Fruit fly (Drosophila melanogaster) whole organism, embryonic: ENCODE measurements around the gene CG3277.

Source experiments
- Abd-B ChIP-seq: fragments of 200-800 bp; sonication (Bioruptor generic); optimal IDR thresholded peaks from 2 replicates; lab custom pipeline; 2018; ENCODE audit warnings: missing biosample characterization, mild to moderate bottlenecking, missing genetic modification characterization, moderate library complexity
- Ada2b ChIP-seq: fragments of 200-800 bp; sonication (Bioruptor generic); IDR thresholded peaks from 2 replicates; pipeline ENCODE4 v1.3.6; 2022; ENCODE audit warnings: missing biosample characterization, missing genetic modification characterization
- Asciz ChIP-seq: fragments of 200-800 bp; sonication (Bioruptor generic); optimal IDR thresholded peaks from 2 replicates; lab custom pipeline; 2017; ENCODE audit warnings: missing biosample characterization, mild to moderate bottlenecking, missing genetic modification characterization, missing genetic modification reagents
- BtbVII ChIP-seq: fragments of 200-800 bp; sonication (Bioruptor generic); optimal IDR thresholded peaks from 3 replicates; lab custom pipeline; 2017; ENCODE audit warnings: missing biosample characterization, mild to moderate bottlenecking, missing genetic modification characterization
- CG11085 ChIP-seq: fragments of 200-800 bp; sonication (Bioruptor generic); IDR thresholded peaks from 2 replicates; pipeline ENCODE4 v1.3.6; 2022; ENCODE audit warnings: missing biosample characterization, missing genetic modification characterization
- CG11398 ChIP-seq: fragments of 200-800 bp; sonication (Bioruptor generic); optimal IDR thresholded peaks from 2 replicates; lab custom pipeline; 2016; ENCODE audit warnings: missing biosample characterization, missing genetic modification characterization
- CG11695 ChIP-seq: fragments of 200-800 bp; sonication (Bioruptor generic); IDR thresholded peaks from 3 replicates; pipeline ENCODE4 v1.3.6; 2022; ENCODE audit warnings: missing biosample characterization, missing genetic modification characterization
- CG12071 ChIP-seq: fragments of 200-800 bp; sonication (Bioruptor generic); optimal IDR thresholded peaks from 3 replicates; lab custom pipeline; 2018; ENCODE audit warnings: missing biosample characterization, mild to moderate bottlenecking, missing genetic modification characterization
- CG13624 ChIP-seq: fragments of 200-800 bp; sonication (Bioruptor generic); optimal IDR thresholded peaks from 2 replicates; lab custom pipeline; 2016; ENCODE audit warnings: missing biosample characterization, missing genetic modification characterization
- CG17328 ChIP-seq: fragments of 200-800 bp; sonication (Bioruptor generic); IDR thresholded peaks from 2 replicates; pipeline ENCODE4 v1.3.6; 2022; ENCODE audit warnings: missing biosample characterization, missing genetic modification characterization
- CG17802 ChIP-seq: fragments of 200-800 bp; sonication (Bioruptor generic); optimal IDR thresholded peaks from 2 replicates; lab custom pipeline; 2018; ENCODE audit warnings: missing biosample characterization, mild to moderate bottlenecking, missing genetic modification characterization, moderate library complexity
- CG18476 ChIP-seq: fragments of 200-800 bp; sonication (Bioruptor generic); optimal IDR thresholded peaks from 2 replicates; lab custom pipeline; 2016; ENCODE audit warnings: missing biosample characterization, mild to moderate bottlenecking, missing genetic modification characterization
- CG30403 ChIP-seq: fragments of 200-800 bp; sonication (Bioruptor generic); optimal IDR thresholded peaks from 3 replicates; lab custom pipeline; 2016; ENCODE audit warnings: missing biosample characterization, missing genetic modification characterization
- CG30431 ChIP-seq: fragments of 200-800 bp; sonication (Bioruptor generic); optimal IDR thresholded peaks from 2 replicates; lab custom pipeline; 2017; ENCODE audit warnings: missing biosample characterization, missing genetic modification characterization
- CG3726 ChIP-seq: fragments of 200-800 bp; sonication (Bioruptor generic); IDR thresholded peaks from 3 replicates; pipeline ENCODE4, ENCODE4 v1.3.6; 2022; ENCODE audit warnings: missing biosample characterization, missing genetic modification characterization
- CG3838 ChIP-seq: fragments of 200-800 bp; sonication (Bioruptor generic); optimal IDR thresholded peaks from 3 replicates; lab custom pipeline; 2016; ENCODE audit warnings: missing biosample characterization, missing genetic modification characterization
- CG4404 ChIP-seq: fragments of 200-800 bp; sonication (Bioruptor generic); IDR thresholded peaks from 2 replicates; pipeline ENCODE4 v1.3.6; 2022; ENCODE audit warnings: missing biosample characterization, missing genetic modification characterization
- CG4730 ChIP-seq: fragments of 200-800 bp; sonication (Bioruptor generic); IDR thresholded peaks from 2 replicates; pipeline ENCODE4 v1.3.6; 2022; ENCODE audit warnings: missing biosample characterization, missing genetic modification characterization
- CG5245 ChIP-seq: fragments of 200-800 bp; sonication (Bioruptor generic); optimal IDR thresholded peaks from 3 replicates; lab custom pipeline; 2016; ENCODE audit warnings: missing biosample characterization, missing genetic modification characterization
- CG6254 ChIP-seq: fragments of 200-800 bp; sonication (Bioruptor generic); optimal IDR thresholded peaks from 3 replicates; lab custom pipeline; 2017; ENCODE audit warnings: mild to moderate bottlenecking, missing biosample characterization, missing genetic modification reagents, missing genetic modification characterization
- CG6689 ChIP-seq: fragments of 200-800 bp; sonication (Bioruptor generic); IDR thresholded peaks from 2 replicates; pipeline ENCODE4 v1.3.6; 2022; ENCODE audit warnings: missing biosample characterization, missing genetic modification characterization
- CG8478 ChIP-seq: fragments of >200 bp; optimal IDR thresholded peaks from 2 replicates; lab custom pipeline; 2018
- CHES-1-like ChIP-seq: fragments of 200-800 bp; sonication (Bioruptor generic); optimal IDR thresholded peaks from 2 replicates; lab custom pipeline; 2016; ENCODE audit warnings: missing biosample characterization, missing genetic modification characterization
- D ChIP-seq, 2 experiments: fragments of 200-800 bp in 1 of 2; fragments of >200 bp in 1 of 2; sonication (Bioruptor generic) in 1 of 2; optimal IDR thresholded peaks; 2 replicates in 1 of 2; 3 replicates in 1 of 2; lab custom pipeline; 2017; ENCODE audit warnings: mild to moderate bottlenecking in 1 of 2, missing biosample characterization in 1 of 2, missing genetic modification characterization in 1 of 2, missing genetic modification reagents in 1 of 2
- D19A ChIP-seq: fragments of 200-800 bp; optimal IDR thresholded peaks from 3 replicates; lab custom pipeline; 2019; ENCODE audit warnings: missing biosample characterization, mild to moderate bottlenecking, missing genetic modification characterization, moderate library complexity
- H15 ChIP-seq: fragments of 200-800 bp; sonication (Bioruptor generic); IDR thresholded peaks from 3 replicates; pipeline ENCODE4 v1.3.6; 2022; ENCODE audit warnings: missing biosample characterization, missing genetic modification characterization
- HLH4C ChIP-seq: fragments of 200-800 bp; sonication (Bioruptor generic); IDR thresholded peaks from 3 replicates; pipeline ENCODE4 v1.3.6; 2022; ENCODE audit warnings: missing biosample characterization, missing genetic modification characterization; ENCODE audit not compliant: partially characterized antibody
- Med ChIP-seq: fragments of 200-800 bp; sonication (Bioruptor generic); peaks from one replicate; lab custom pipeline; 2016; ENCODE audit warnings: missing biosample characterization, missing genetic modification characterization, mild to moderate bottlenecking, inconsistent platforms, moderate library complexity
- Nf-YB ChIP-seq: fragments of 200-800 bp; sonication (Bioruptor generic); optimal IDR thresholded peaks from 3 replicates; lab custom pipeline; 2019; ENCODE audit warnings: missing biosample characterization, mild to moderate bottlenecking, missing genetic modification characterization, moderate library complexity
- Ptx1 ChIP-seq: fragments of 200-800 bp; sonication (Bioruptor generic); IDR thresholded peaks from 2 replicates; pipeline ENCODE4 v1.3.6; 2022; ENCODE audit warnings: missing biosample characterization, missing genetic modification characterization
- Six4 ChIP-seq: fragments of 200-800 bp; sonication (Bioruptor generic); optimal IDR thresholded peaks from 2 replicates; lab custom pipeline; 2016; ENCODE audit warnings: missing biosample characterization, missing genetic modification characterization
- Xbp1 ChIP-seq: fragments of 200-800 bp; sonication (Bioruptor generic); optimal IDR thresholded peaks from 3 replicates; lab custom pipeline; 2016; ENCODE audit warnings: missing biosample characterization, mild to moderate bottlenecking, missing genetic modification characterization
- YL-1 ChIP-seq: fragments of 200-800 bp; sonication (Bioruptor generic); optimal IDR thresholded peaks from 3 replicates; lab custom pipeline; 2017; ENCODE audit warnings: missing biosample characterization, mild to moderate bottlenecking, missing genetic modification characterization
- cas ChIP-seq: fragments of 200-800 bp; sonication (Bioruptor generic); IDR thresholded peaks from 2 replicates; pipeline ENCODE4 v1.3.6; 2022; ENCODE audit warnings: missing biosample characterization, missing genetic modification characterization
- eve ChIP-seq, 2 experiments: fragments of >200 bp; optimal IDR thresholded peaks; 2 replicates each; lab custom pipeline; 2017; ENCODE audit warnings: missing biosample characterization in 2 of 2, missing genetic modification characterization in 2 of 2
- ind ChIP-seq: fragments of 200-800 bp; sonication (Bioruptor generic); optimal IDR thresholded peaks from 3 replicates; lab custom pipeline; 2016; ENCODE audit warnings: missing biosample characterization, missing genetic modification characterization
- inv ChIP-seq: fragments of 200-800 bp; sonication (Bioruptor generic); IDR thresholded peaks from 2 replicates; pipeline ENCODE4 v1.3.6; 2022; ENCODE audit warnings: missing biosample characterization, missing genetic modification characterization; ENCODE audit not compliant: partially characterized antibody
- jigr1 ChIP-seq: fragments of 200-800 bp; sonication (Bioruptor generic); IDR thresholded peaks from 3 replicates; pipeline ENCODE4 v1.3.6; 2022; ENCODE audit warnings: missing biosample characterization, missing genetic modification characterization
- lilli ChIP-seq: fragments of 200-800 bp; sonication (Bioruptor generic); optimal IDR thresholded peaks from 3 replicates; lab custom pipeline; 2016; ENCODE audit warnings: missing biosample characterization, missing genetic modification characterization
- lola ChIP-seq, 3 experiments: fragments of >200 bp in 2 of 3; fragments of 200-800 bp in 1 of 3; sonication (Bioruptor generic) in 1 of 3; optimal IDR thresholded peaks; 2 replicates each; lab custom pipeline; 2017 to 2019; ENCODE audit warnings: missing biosample characterization in 3 of 3, missing genetic modification characterization in 3 of 3, mild to moderate bottlenecking in 1 of 3, moderate library complexity in 1 of 3
- odd ChIP-seq: fragments of 200-800 bp; sonication (Bioruptor generic); optimal IDR thresholded peaks from 2 replicates; lab custom pipeline; 2017; ENCODE audit warnings: missing biosample characterization, mild to moderate bottlenecking, missing genetic modification characterization
- pan ChIP-seq, 4 experiments: fragments of >200 bp in 3 of 4; fragments of 200-800 bp in 1 of 4; sonication (Bioruptor generic) in 1 of 4; optimal IDR thresholded peaks in 3 of 4; IDR thresholded peaks in 1 of 4; 2 replicates each; pipeline versions ENCODE4 v1.3.6 to Lab custom; 2017 to 2022; ENCODE audit warnings: missing biosample characterization in 2 of 4, missing genetic modification characterization in 2 of 4, mixed read lengths in 1 of 4
- sens-2 ChIP-seq: fragments of 200-800 bp; sonication (Bioruptor generic); IDR thresholded peaks from 2 replicates; pipeline ENCODE4 v1.3.6; 2022; ENCODE audit warnings: missing biosample characterization, missing genetic modification characterization
- seq ChIP-seq: fragments of 200-800 bp; sonication (Bioruptor generic); IDR thresholded peaks from 2 replicates; pipeline ENCODE4 v1.3.6; 2022; ENCODE audit warnings: missing biosample characterization, missing genetic modification characterization
- slou ChIP-seq: fragments of 200-800 bp; sonication (Bioruptor generic); optimal IDR thresholded peaks from 3 replicates; lab custom pipeline; 2016; ENCODE audit warnings: missing biosample characterization, missing genetic modification characterization
- so ChIP-seq: fragments of 200-800 bp; sonication (Bioruptor generic); IDR thresholded peaks from 3 replicates; pipeline ENCODE4 v1.3.6; 2022; ENCODE audit warnings: missing biosample characterization, missing genetic modification characterization
- tll ChIP-seq, 2 experiments: fragments of 200-800 bp in 1 of 2; fragments of >200 bp in 1 of 2; sonication (Bioruptor generic) in 1 of 2; optimal IDR thresholded peaks; 2 replicates each; lab custom pipeline; 2017 to 2019; ENCODE audit warnings: missing biosample characterization in 2 of 2, missing genetic modification characterization in 2 of 2, mild to moderate bottlenecking in 1 of 2, moderate library complexity in 1 of 2
- toy ChIP-seq: fragments of 200-800 bp; sonication (Bioruptor generic); IDR thresholded peaks from 2 replicates; pipeline ENCODE4 v1.3.6; 2022; ENCODE audit warnings: missing biosample characterization, missing genetic modification characterization
- zf30C ChIP-seq: fragments of 200-800 bp; sonication (Bioruptor generic); optimal IDR thresholded peaks from 3 replicates; lab custom pipeline; 2018; ENCODE audit warnings: missing biosample characterization, mild to moderate bottlenecking, missing genetic modification characterization

The CG3277 gene

DNA sequence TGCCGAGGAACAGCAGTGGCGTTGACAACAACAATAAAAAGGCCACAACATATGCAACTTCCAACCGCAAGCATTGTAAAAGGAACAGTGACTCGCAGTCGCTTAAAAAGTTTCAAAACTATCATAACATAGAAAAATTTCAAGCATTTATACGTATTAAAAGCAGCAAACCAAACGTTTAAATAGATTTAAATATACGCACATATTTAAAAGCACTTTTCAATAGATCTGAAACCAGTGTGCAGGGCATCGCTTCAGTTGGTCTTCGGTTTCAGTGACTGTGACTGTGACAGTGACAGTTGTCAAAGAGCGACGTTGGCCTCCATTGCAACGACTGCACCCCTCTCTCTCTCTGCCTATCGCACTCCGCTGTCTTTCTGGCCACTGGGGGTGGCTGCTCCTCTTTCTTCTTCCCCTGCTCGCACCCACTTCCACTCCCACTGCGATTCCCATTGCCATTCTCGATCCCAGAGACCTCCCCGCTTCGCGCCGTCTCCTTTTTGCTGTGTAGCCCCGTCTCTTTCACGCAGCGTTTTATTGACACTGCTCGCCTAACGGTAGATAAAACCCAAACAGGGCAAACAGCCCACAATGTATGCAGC lies 44.3 kb downstream of the CG3277 start (continued):
- TF ChIP-seq lilli (GFP tag; lab: Kevin White, UChicago) = peak; percentile 32
- peak; percentile 92 for TF ChIP-seq CG17328
- TF ChIP-seq CG13624 (GFP tag; lab: Kevin White, UChicago) = peak; percentile 38
- peak; percentile 4 for TF ChIP-seq CHES-1-like (GFP tag; lab: Kevin White, UChicago)
- peak; percentile 47 for TF ChIP-seq seq
- TF ChIP-seq CG11695 (GFP tag; lab: Robert Waterston, UW) = peak; percentile 87
- TF ChIP-seq H15 (GFP tag; lab: Robert Waterston, UW) = peak; percentile 90
- TF ChIP-seq sens-2 = peak; percentile 91
- TF ChIP-seq HLH4C = no peak
- TF ChIP-seq Ptx1 = peak; percentile 88
- peak; percentile 73 for TF ChIP-seq D19A
- peak; percentile 75 for TF ChIP-seq CG30403 (GFP tag; lab: Kevin White, UChicago)
- TF ChIP-seq so = peak; percentile 49; the same call in 1 of the 3 replicates
- peak; percentile 23; the same call in 1 of the 2 replicates for TF ChIP-seq cas
- TF ChIP-seq lola (GFP tag; optimal IDR thresholded peaks at IDR 0.05; lab: Kevin White, UChicago) = peak in 1 of 3 experiments; percentile 48
- peak; percentile 2 for TF ChIP-seq CG11398 (GFP tag; lab: Kevin White, UChicago)
- peak in 1 of 2 experiments; percentile 88 for TF ChIP-seq eve (GFP tag; optimal IDR thresholded peaks at IDR 0.05; lab: Kevin White, UChicago)
- no peak for TF ChIP-seq CG3838
- peak; percentile 78 for TF ChIP-seq ind
- TF ChIP-seq BtbVII = peak; percentile 33
- TF ChIP-seq CG30431 = peak; percentile 29
- peak; percentile 92 for TF ChIP-seq CG6689 (GFP tag; lab: Robert Waterston, UW)
- peak; percentile 91 for TF ChIP-seq CG3726 (GFP tag; lab: Robert Waterston, UW)
- TF ChIP-seq toy = no peak
- TF ChIP-seq tll (GFP tag; optimal IDR thresholded peaks at IDR 0.05; lab: Kevin White, UChicago) = no peak
- peak; percentile 81 for TF ChIP-seq CG4730 (GFP tag; lab: Robert Waterston, UW)
- peak; percentile 61 for TF ChIP-seq CG4404
- no peak for TF ChIP-seq zf30C (GFP tag; lab: Kevin White, UChicago)
- peak; percentile 35 for TF ChIP-seq odd (GFP tag; lab: Kevin White, UChicago)
- peak; percentile 81 for TF ChIP-seq Ada2b (GFP tag; lab: Robert Waterston, UW)
- TF ChIP-seq CG11085 (GFP tag; lab: Robert Waterston, UW) = peak; percentile 61; the same call in 1 of the 2 replicates
- peak; percentile 92 for TF ChIP-seq Asciz
- TF ChIP-seq CG8478 (lab: Kevin White, UChicago) = no peak
- TF ChIP-seq inv (GFP tag; lab: Robert Waterston, UW) = no peak
- peak; percentile 19 for TF ChIP-seq Nf-YB
- TF ChIP-seq jigr1 (GFP tag; lab: Robert Waterston, UW) = peak; percentile 87; the same call in 2 of the 3 replicates
- peak; percentile 65 for TF ChIP-seq CG17802 (tag; lab: Kevin White, UChicago)
- peak; percentile 69 for TF ChIP-seq Six4 (GFP tag; lab: Kevin White, UChicago)
- TF ChIP-seq CG18476 (GFP tag; lab: Kevin White, UChicago) = peak; percentile 51
- no peak for TF ChIP-seq slou
- TF ChIP-seq D (optimal IDR thresholded peaks at IDR 0.05; lab: Kevin White, UChicago) = no peak
- peak; percentile 88 for TF ChIP-seq D (GFP tag; optimal IDR thresholded peaks at IDR 0.05; lab: Kevin White, UChicago)
- no peak for TF ChIP-seq pan (optimal IDR thresholded peaks at IDR 0.05; lab: Kevin White, UChicago)
- TF ChIP-seq pan (GFP tag; optimal IDR thresholded peaks at IDR 0.05 in 1 of 2, IDR thresholded peaks at IDR 0.05 in 1 of 2) = peak in 1 of 2 experiments; percentile 95
- TF ChIP-seq Med (GFP tag; lab: Kevin White, UChicago) = peak; percentile 94
- peak; percentile 68 for TF ChIP-seq Xbp1
- peak; percentile 79 for TF ChIP-seq CG6254 (GFP tag; lab: Kevin White, UChicago)
- TF ChIP-seq Abd-B = peak; percentile 68
- peak; percentile 76 for TF ChIP-seq CG12071 (GFP tag; lab: Kevin White, UChicago)
- peak; percentile 48 for TF ChIP-seq CG5245
- TF ChIP-seq YL-1 (GFP tag; lab: Kevin White, UChicago) = no peak
